Fruit fly (Drosophila melanogaster): ENCODE measurements around the gene CG10970.

Gene CG10970

DNA sequence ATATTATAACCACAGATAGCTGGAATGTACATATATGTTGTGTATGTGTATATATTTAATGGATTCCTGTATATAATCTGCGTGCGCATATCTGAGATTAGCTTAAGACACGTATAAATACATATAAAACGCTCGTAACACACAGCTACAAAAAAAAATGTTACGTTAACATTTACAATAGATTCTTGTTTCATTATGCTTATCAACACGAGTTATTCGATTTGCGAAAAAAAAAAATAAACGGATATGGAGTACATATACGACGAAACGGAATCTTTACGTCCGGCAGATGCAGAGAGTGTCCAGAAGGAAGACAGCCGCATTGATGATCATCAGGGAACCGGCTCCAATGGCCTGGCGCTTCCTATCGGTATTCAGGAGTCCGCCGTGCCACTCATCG lies at the start of gene CG10970:
TSS of gene CG10970 (minus strand) at position 101 of the 400 bp plus-strand sequence.
- TF ChIP-seq CG8478 (optimal IDR thresholded peaks at IDR 0.05) (no peak), CTCF (optimal IDR thresholded peaks at IDR 0.05) (no peak)

dm6 chrX:9119671-9120364 lies 48.6 kb upstream of the CG10970 start:
- TF ChIP-seq CTCF (optimal IDR thresholded peaks at IDR 0.05) (no peak), CG8478 (optimal IDR thresholded peaks at IDR 0.05) (no peak)

DNA sequence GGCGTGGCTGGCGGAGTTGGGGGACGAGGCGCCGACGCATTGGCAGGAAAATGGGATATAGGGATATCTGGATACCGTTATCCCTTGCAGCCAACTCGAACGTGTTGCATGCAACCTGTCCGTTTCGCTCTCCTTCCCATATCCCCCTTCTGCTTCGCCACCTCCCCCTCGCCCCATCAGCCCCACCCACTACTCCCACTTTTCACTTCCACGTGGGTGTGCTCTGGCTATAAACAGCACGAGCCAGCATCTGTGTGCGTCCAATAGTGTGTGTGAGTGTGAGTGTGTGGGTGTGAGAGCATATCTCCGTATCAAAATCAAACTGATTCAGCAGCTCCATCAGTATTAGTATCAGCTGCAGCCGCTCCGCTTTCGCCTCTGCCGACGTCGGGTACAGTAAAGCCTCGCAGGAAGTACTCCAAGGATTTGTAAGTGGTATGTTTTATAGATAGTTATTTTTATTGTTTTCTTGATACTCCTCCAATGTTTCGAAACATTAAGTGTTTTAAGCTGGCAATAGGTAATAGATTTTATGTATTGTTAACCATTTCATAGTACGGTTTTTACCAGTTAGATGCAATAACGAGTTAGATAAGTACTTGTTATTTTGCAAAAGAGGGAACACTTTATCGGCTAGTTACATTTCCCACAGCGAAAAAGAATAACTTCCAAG lies 47.9 kb upstream of the CG10970 start:
- TF ChIP-seq CG8478 (optimal IDR thresholded peaks at IDR 0.05), result no peak
- TF ChIP-seq CTCF (optimal IDR thresholded peaks at IDR 0.05), result no peak

DNA sequence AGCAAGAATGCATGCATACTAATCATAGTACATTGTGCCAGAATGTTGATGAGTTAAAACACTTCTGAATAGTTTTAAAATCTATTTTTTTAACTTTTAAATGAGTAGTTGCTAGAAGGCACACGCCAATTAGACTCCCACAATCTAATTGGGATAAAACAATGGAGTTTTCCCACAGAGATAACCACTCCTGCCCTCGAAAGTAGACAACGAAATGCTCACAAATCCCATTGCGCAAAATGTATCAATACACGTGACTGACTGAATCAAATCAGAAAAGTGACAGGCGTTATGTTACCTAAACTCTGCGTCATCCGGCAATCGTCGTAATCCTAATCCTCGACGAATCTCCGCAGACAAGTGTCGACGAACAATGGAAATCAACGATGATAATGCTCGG lies 46.6 kb upstream of the CG10970 start:
- TF ChIP-seq CG8478 (optimal IDR thresholded peaks at IDR 0.05) (no peak), CTCF (optimal IDR thresholded peaks at IDR 0.05) (no peak)

dm6 chrX:9110155-9110909 lies 39.1 kb upstream of the CG10970 start:
- TF ChIP-seq CTCF (optimal IDR thresholded peaks at IDR 0.05) (no peak), CG8478 (optimal IDR thresholded peaks at IDR 0.05) (no peak)

DNA sequence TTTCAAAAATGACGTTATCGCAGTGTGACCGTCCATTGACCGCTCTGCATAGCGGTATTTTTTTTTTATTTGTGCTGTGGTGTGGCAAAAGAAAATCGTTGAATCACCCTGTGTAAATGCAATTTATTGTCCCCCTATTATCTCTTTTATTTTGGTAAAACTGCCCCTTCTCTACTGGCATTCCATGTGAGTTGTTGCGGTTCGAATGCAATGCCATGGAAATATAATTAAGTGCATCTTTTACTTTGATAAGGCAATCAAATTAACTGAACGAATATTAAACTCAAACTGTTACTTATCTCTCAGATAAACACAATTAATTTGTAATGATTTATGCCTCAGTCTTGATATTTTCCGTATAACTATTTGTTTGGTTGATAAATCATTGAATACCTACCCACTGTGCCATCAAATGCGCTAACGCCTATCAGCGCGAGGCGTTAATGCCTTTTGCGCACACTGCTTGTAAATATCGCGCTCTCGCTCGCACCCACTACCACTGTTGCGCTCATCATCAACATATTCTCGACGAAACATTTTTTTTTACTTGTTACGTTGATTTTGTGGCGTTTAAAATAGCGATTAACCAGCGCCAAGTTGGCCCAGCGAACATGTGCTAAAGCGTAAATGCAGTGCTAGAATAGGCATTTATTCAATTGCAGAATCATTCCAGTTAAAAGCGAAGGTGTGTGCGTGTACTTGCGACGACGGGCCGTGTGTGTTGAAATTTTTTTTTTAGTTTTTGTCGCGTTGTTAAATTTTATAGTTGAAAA lies 38.0 kb upstream of the CG10970 start:
- TF ChIP-seq CTCF (optimal IDR thresholded peaks at IDR 0.05) (no peak), CG8478 (optimal IDR thresholded peaks at IDR 0.05) (no peak)

dm6 chrX:9108387-9108786 lies 37.2 kb upstream of the CG10970 start, which contains the start of gene AP-1gamma:
AP-1gamma (plus strand) TSS chrX:9108691.
- TF ChIP-seq CTCF (optimal IDR thresholded peaks at IDR 0.05), result no peak
- no peak for TF ChIP-seq CG8478 (optimal IDR thresholded peaks at IDR 0.05)

dm6 chrX:9106775-9107283 lies 35.6 kb upstream of the CG10970 start, which contains the start of gene Arfrp1:
Arfrp1 (plus strand) TSS chrX:9107069.
- no peak for TF ChIP-seq CG8478 (optimal IDR thresholded peaks at IDR 0.05)
- TF ChIP-seq CTCF (optimal IDR thresholded peaks at IDR 0.05), result no peak

DNA sequence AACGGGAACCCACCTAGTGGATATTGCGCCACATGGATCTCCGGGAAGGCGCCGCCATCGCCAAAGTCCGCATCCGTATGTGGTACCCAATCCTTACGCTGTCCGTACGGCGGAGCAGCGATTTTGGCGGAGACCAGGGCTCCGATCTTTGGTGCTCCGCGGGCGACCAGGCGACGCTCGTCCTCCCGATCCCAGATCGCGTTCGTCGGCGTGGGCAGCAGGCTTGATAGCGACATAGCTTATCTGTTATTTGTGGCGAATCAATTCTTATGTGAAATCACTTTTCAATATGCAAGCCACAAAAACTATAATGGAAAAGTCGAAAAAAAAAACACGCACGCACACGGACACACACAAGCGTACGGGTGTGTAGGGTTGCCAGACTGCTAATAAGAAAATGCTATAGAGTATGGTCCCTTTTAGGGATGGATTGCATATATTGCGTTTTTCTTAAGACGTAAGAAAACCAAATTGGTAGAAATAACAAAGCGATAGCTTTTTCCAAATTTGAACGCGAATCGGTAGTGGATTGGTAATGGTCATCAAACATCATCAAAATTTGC lies 35.1 kb upstream of the CG10970 start, which contains the start of gene Bx42:
TSS of gene Bx42 (minus strand) at position 393 of the 563 bp plus-strand sequence.
- TF ChIP-seq CTCF (optimal IDR thresholded peaks at IDR 0.05), result no peak
- TF ChIP-seq CG8478 (optimal IDR thresholded peaks at IDR 0.05), result no peak

- TF ChIP-seq CTCF (optimal IDR thresholded peaks at IDR 0.05), result no peak
- no peak for TF ChIP-seq CG8478 (optimal IDR thresholded peaks at IDR 0.05)
Measured at dm6 chrX:9103308-9104185, 32.3 kb upstream of the CG10970 start, which contains the start of gene CG7766. CG7766 (minus strand) TSS chrX:9103739.

- TF ChIP-seq CG8478 (optimal IDR thresholded peaks at IDR 0.05) (no peak), CTCF (optimal IDR thresholded peaks at IDR 0.05) (no peak)
Measured at dm6 chrX:9102125-9102524, 30.9 kb upstream of the CG10970 start.

dm6 chrX:9093912-9094311 lies 22.7 kb upstream of the CG10970 start:
- TF ChIP-seq CTCF (optimal IDR thresholded peaks at IDR 0.05), result no peak

DNA sequence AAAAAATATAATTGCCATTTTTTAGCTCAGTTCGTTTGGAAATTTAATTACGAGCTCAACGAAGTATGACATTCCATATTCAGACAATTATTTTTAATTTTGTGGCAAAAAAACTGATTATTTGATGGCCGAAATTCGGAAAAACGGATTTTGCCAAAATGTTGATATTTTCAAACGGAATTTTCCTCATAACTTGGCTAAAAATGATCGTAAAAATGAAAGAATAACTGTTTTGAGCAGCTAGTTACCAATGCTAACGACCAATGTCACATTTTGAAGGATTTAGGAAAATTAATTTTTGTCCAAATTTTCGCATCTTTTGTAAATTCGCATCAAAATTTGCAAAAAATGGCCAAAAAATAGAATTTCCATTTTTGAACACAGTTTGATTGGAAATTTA lies 21.9 kb upstream of the CG10970 start:
- no peak for TF ChIP-seq CTCF (optimal IDR thresholded peaks at IDR 0.05)
- no peak for TF ChIP-seq CG8478 (optimal IDR thresholded peaks at IDR 0.05)

All from S2 (cell line).